Fruit fly (Drosophila melanogaster) whole organism, embryonic: ENCODE measurements around the gene CG13893.

ENCODE experiments used
- CG11085 ChIP-seq: fragments of 200-800 bp; sonication (Bioruptor generic); IDR thresholded peaks from 2 replicates; pipeline ENCODE4 v1.3.6; 2022; ENCODE audit warnings: missing biosample characterization, missing genetic modification characterization
- CG12299 ChIP-seq: fragments of 200-800 bp; sonication (Bioruptor generic); optimal IDR thresholded peaks from 2 replicates; lab custom pipeline; 2018; ENCODE audit warnings: missing biosample characterization, mild to moderate bottlenecking, missing genetic modification characterization
- CG1233 ChIP-seq: fragments of 200-800 bp; sonication (Bioruptor generic); optimal IDR thresholded peaks from 4 replicates; lab custom pipeline; 2018; ENCODE audit warnings: missing biosample characterization, mild to moderate bottlenecking, missing genetic modification characterization
- CG14050 ChIP-seq: fragments of 200-800 bp; sonication (Bioruptor generic); IDR thresholded peaks from 3 replicates; pipeline ENCODE4 v1.3.6; 2022; ENCODE audit warnings: missing biosample characterization, missing genetic modification characterization
- CG15696 ChIP-seq: fragments of 200-800 bp; sonication (Bioruptor generic); optimal IDR thresholded peaks from 2 replicates; lab custom pipeline; 2019; ENCODE audit warnings: missing biosample characterization, mild to moderate bottlenecking, missing genetic modification characterization, moderate library complexity
- CG16813 ChIP-seq: fragments of 200-800 bp; sonication (Bioruptor generic); IDR thresholded peaks from 3 replicates; pipeline ENCODE4 v1.3.6; 2022; ENCODE audit warnings: missing biosample characterization, missing genetic modification characterization; ENCODE audit not compliant: partially characterized antibody
- CG17829 ChIP-seq: fragments of 200-800 bp; optimal IDR thresholded peaks from 2 replicates; lab custom pipeline; 2019; ENCODE audit warnings: missing biosample characterization, mild to moderate bottlenecking, missing genetic modification characterization, moderate library complexity
- CG2116 ChIP-seq: fragments of 200-800 bp; sonication (Bioruptor generic); optimal IDR thresholded peaks from 3 replicates; lab custom pipeline; 2018; ENCODE audit warnings: missing biosample characterization, mild to moderate bottlenecking, missing genetic modification characterization
- CG2875 ChIP-seq: fragments of 200-800 bp; sonication (Bioruptor generic); optimal IDR thresholded peaks from 2 replicates; lab custom pipeline; 2017; ENCODE audit warnings: missing biosample characterization, mild to moderate bottlenecking, missing genetic modification characterization, missing genetic modification reagents
- CG30431 ChIP-seq: fragments of 200-800 bp; sonication (Bioruptor generic); optimal IDR thresholded peaks from 2 replicates; lab custom pipeline; 2017; ENCODE audit warnings: missing biosample characterization, missing genetic modification characterization
- CG3065 ChIP-seq: fragments of 200-800 bp; sonication (Bioruptor generic); optimal IDR thresholded peaks from 2 replicates; lab custom pipeline; 2016; ENCODE audit warnings: missing biosample characterization, missing genetic modification characterization
- CG3407 ChIP-seq: fragments of 200-800 bp; sonication (Bioruptor generic); optimal IDR thresholded peaks from 2 replicates; lab custom pipeline; 2018; ENCODE audit warnings: missing biosample characterization, mild to moderate bottlenecking, missing genetic modification characterization
- CG5180 ChIP-seq: fragments of 200-800 bp; sonication (Bioruptor generic); optimal IDR thresholded peaks from 3 replicates; lab custom pipeline; 2017; ENCODE audit warnings: missing biosample characterization, missing genetic modification characterization, mild to moderate bottlenecking, moderate library complexity, missing genetic modification reagents
- CG5953 ChIP-seq: fragments of 200-800 bp; sonication (Bioruptor generic); IDR thresholded peaks from 2 replicates; pipeline ENCODE4 v1.3.6; 2022; ENCODE audit warnings: missing biosample characterization, missing genetic modification characterization
- CG6689 ChIP-seq: fragments of 200-800 bp; sonication (Bioruptor generic); IDR thresholded peaks from 2 replicates; pipeline ENCODE4 v1.3.6; 2022; ENCODE audit warnings: missing biosample characterization, missing genetic modification characterization
- CG6765 ChIP-seq: fragments of 200-800 bp; sonication (Bioruptor generic); optimal IDR thresholded peaks from 3 replicates; lab custom pipeline; 2017; ENCODE audit warnings: missing biosample characterization, mild to moderate bottlenecking, missing genetic modification characterization
- CG7271 ChIP-seq: fragments of 200-800 bp; sonication (Bioruptor generic); optimal IDR thresholded peaks from 2 replicates; lab custom pipeline; 2018; ENCODE audit warnings: missing biosample characterization, mild to moderate bottlenecking, missing genetic modification characterization, moderate library complexity
- Doc2 ChIP-seq: fragments of 200-800 bp; sonication (Bioruptor generic); IDR thresholded peaks from 2 replicates; pipeline ENCODE4 v1.3.6; 2022; ENCODE audit warnings: missing biosample characterization, missing genetic modification characterization
- Drgx ChIP-seq: fragments of 200-800 bp; sonication (Bioruptor generic); IDR thresholded peaks from 2 replicates; pipeline ENCODE4 v1.3.6; 2022; ENCODE audit warnings: missing biosample characterization, missing genetic modification characterization
- E2f2 ChIP-seq: fragments of 200-800 bp; sonication (Bioruptor generic); IDR thresholded peaks from 2 replicates; pipeline ENCODE4 v1.3.6; 2022; ENCODE audit warnings: missing biosample characterization, missing genetic modification characterization
- H15 ChIP-seq: fragments of 200-800 bp; sonication (Bioruptor generic); IDR thresholded peaks from 3 replicates; pipeline ENCODE4 v1.3.6; 2022; ENCODE audit warnings: missing biosample characterization, missing genetic modification characterization
- HLH4C ChIP-seq: fragments of 200-800 bp; sonication (Bioruptor generic); IDR thresholded peaks from 3 replicates; pipeline ENCODE4 v1.3.6; 2022; ENCODE audit warnings: missing biosample characterization, missing genetic modification characterization; ENCODE audit not compliant: partially characterized antibody
- Hand ChIP-seq: fragments of 200-800 bp; sonication (Bioruptor generic); optimal IDR thresholded peaks from 2 replicates; lab custom pipeline; 2017; ENCODE audit warnings: mild to moderate bottlenecking, missing biosample characterization, missing genetic modification reagents, missing genetic modification characterization
- Kr ChIP-seq: fragments of 200-800 bp; sonication (Bioruptor generic); optimal IDR thresholded peaks from 2 replicates; lab custom pipeline; 2017; ENCODE audit warnings: missing biosample characterization, mild to moderate bottlenecking, missing genetic modification characterization
- Max ChIP-seq: fragments of 200-800 bp; sonication (Bioruptor generic); optimal IDR thresholded peaks from 2 replicates; lab custom pipeline; 2016; ENCODE audit warnings: missing biosample characterization, mild to moderate bottlenecking, missing genetic modification characterization
- Mrtf ChIP-seq: fragments of 200-800 bp; sonication (Bioruptor generic); IDR thresholded peaks from 3 replicates; pipeline ENCODE4 v1.3.6; 2022; ENCODE audit warnings: missing biosample characterization, missing genetic modification characterization
- Neu2 ChIP-seq: fragments of 200-800 bp; sonication (Bioruptor generic); optimal IDR thresholded peaks from 3 replicates; lab custom pipeline; 2016; ENCODE audit warnings: missing biosample characterization, missing genetic modification characterization, borderline replicate concordance
- Oaz ChIP-seq: fragments of 200-800 bp; sonication (Bioruptor generic); IDR thresholded peaks from 2 replicates; pipeline ENCODE4 v1.3.6; 2022; ENCODE audit warnings: missing biosample characterization, missing genetic modification characterization
- Sry-δ ChIP-seq: fragments of 200-800 bp; sonication (Bioruptor generic); optimal IDR thresholded peaks from 2 replicates; lab custom pipeline; 2016; ENCODE audit warnings: missing biosample characterization, missing genetic modification characterization
- Usf ChIP-seq: fragments of 200-800 bp; sonication (Bioruptor generic); optimal IDR thresholded peaks from 2 replicates; lab custom pipeline; 2017; ENCODE audit warnings: missing genotype, missing biosample characterization, missing genetic modification characterization
- aop ChIP-seq: fragments of 200-800 bp; sonication (Bioruptor generic); IDR thresholded peaks from 2 replicates; pipeline ENCODE4 v1.3.6; 2022; ENCODE audit warnings: missing biosample characterization, missing genetic modification characterization
- az2 ChIP-seq: fragments of 200-800 bp; sonication (Bioruptor generic); optimal IDR thresholded peaks from 3 replicates; lab custom pipeline; 2016; ENCODE audit warnings: missing biosample characterization, missing genetic modification characterization
- bbx ChIP-seq: fragments of 200-800 bp; sonication (Bioruptor generic); IDR thresholded peaks from 2 replicates; pipeline ENCODE4 v1.3.6; 2022; ENCODE audit warnings: missing biosample characterization, missing genetic modification characterization; ENCODE audit not compliant: partially characterized antibody
- croc ChIP-seq: fragments of 200-800 bp; sonication (Bioruptor generic); conservative IDR thresholded peaks from 3 replicates; pipeline ENCODE4 v1.3.6; 2022; ENCODE audit warnings: missing biosample characterization, missing genetic modification characterization
- crol ChIP-seq: fragments of 200-800 bp; sonication (Bioruptor generic); IDR thresholded peaks from 2 replicates; pipeline ENCODE4 v1.3.6; 2022; ENCODE audit warnings: missing biosample characterization, missing genetic modification characterization
- dmrt99B ChIP-seq: fragments of 200-800 bp; sonication (Bioruptor generic); optimal IDR thresholded peaks from 2 replicates; lab custom pipeline; 2018; ENCODE audit warnings: missing biosample characterization, mild to moderate bottlenecking, missing genetic modification characterization, moderate library complexity
- fru ChIP-seq: fragments of >200 bp; optimal IDR thresholded peaks from 2 replicates; lab custom pipeline; 2017
- her ChIP-seq: fragments of 200-800 bp; sonication (Bioruptor generic); optimal IDR thresholded peaks from 2 replicates; lab custom pipeline; 2016; ENCODE audit warnings: missing biosample characterization, missing genetic modification characterization
- lov ChIP-seq, 2 experiments: fragments of 200-800 bp in 1 of 2; fragments of >200 bp in 1 of 2; sonication (Bioruptor generic) in 1 of 2; IDR thresholded peaks in 1 of 2; optimal IDR thresholded peaks in 1 of 2; 2 replicates in 1 of 2; 3 replicates in 1 of 2; pipeline versions ENCODE4 v1.3.6 to Lab custom; 2017 to 2022; ENCODE audit warnings: missing biosample characterization in 1 of 2, missing genetic modification characterization in 1 of 2
- nom ChIP-seq: fragments of 200-800 bp; sonication (Bioruptor generic); optimal IDR thresholded peaks from 2 replicates; lab custom pipeline; 2017; ENCODE audit warnings: missing biosample characterization, missing genetic modification characterization, mild to moderate bottlenecking, moderate library complexity, missing genetic modification reagents
- org-1 ChIP-seq: fragments of 200-800 bp; sonication (Bioruptor generic); optimal IDR thresholded peaks from 2 replicates; lab custom pipeline; 2017; ENCODE audit warnings: missing biosample characterization, missing genetic modification characterization
- p53 ChIP-seq: fragments of 200-800 bp; sonication (Bioruptor generic); optimal IDR thresholded peaks from 2 replicates; lab custom pipeline; 2016; ENCODE audit warnings: missing biosample characterization, missing genetic modification characterization
- sna ChIP-seq: fragments of 200-800 bp; sonication (Bioruptor generic); IDR thresholded peaks from 2 replicates; pipeline ENCODE4 v1.3.6; 2022; ENCODE audit warnings: missing biosample characterization, missing genetic modification characterization; ENCODE audit not compliant: partially characterized antibody
- trh ChIP-seq: fragments of 200-800 bp; sonication (Bioruptor generic); optimal IDR thresholded peaks from 2 replicates; lab custom pipeline; 2016; ENCODE audit warnings: missing biosample characterization, missing genetic modification characterization
- tx ChIP-seq: fragments of 200-800 bp; sonication (Bioruptor generic); optimal IDR thresholded peaks from 2 replicates; lab custom pipeline; 2016; ENCODE audit warnings: missing biosample characterization, missing genetic modification characterization
- unc-4 ChIP-seq: fragments of 200-800 bp; sonication (Bioruptor generic); IDR thresholded peaks from 2 replicates; pipeline ENCODE4 v1.3.6; 2022; ENCODE audit warnings: missing biosample characterization, missing genetic modification characterization; ENCODE audit not compliant: partially characterized antibody
- zen ChIP-seq: fragments of 200-800 bp; sonication (Bioruptor generic); optimal IDR thresholded peaks from 3 replicates; lab custom pipeline; 2018; ENCODE audit warnings: missing biosample characterization, mild to moderate bottlenecking, missing genetic modification characterization, moderate library complexity

The CG13893 gene

DNA sequence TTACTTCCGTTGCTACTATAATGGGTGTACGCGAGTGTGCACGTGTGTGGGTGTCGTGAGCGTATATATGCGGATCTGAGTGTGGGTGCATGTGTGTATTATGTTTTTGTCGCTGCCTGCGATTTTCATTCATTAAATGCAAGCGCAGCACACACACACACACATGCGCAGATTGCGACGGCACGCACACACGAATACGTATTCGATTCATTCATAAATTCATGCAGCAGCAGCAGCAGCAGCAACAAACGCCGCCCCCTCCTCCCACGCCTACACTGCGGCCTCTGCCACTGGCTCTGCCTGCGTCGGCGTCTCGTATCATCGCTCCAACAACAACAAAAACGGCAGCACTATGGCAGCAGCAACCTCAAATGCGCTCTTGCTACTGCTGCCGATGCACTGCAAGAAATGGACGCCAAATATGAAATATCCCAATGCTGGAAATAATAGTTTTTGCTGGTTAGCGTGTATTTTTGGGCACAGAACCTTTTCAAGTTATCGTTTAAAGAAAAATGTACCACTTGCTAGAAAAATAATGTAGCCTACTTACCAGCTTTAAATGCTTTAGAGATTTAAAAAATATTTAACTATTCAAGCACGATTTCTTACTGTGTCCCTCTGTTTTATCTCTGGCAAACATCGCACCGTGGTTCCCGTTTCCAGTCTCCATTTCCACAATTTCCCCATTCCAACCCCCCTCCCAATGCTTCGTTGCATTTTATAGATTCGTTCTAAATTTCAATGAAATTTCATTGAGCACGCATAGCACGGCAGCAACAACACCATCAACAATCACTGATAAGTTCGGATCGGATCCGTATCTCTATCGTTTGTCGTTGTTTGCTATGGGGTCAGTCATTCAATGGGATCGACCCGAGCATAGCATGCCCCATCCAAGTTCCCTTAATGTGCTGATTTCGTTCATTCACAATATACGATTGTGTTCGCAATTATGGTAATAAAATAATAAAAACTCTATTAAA, 29.8 kb upstream of the CG13893 start (continued):
- peak; percentile 34; the same call in 1 of the 2 replicates for TF ChIP-seq crol (GFP tag; lab: Robert Waterston, UW)
- peak; percentile 58 for TF ChIP-seq CG5180 (GFP tag; lab: Kevin White, UChicago)
- TF ChIP-seq her, result peak; percentile 71
- TF ChIP-seq CG2116 (GFP tag; lab: Kevin White, UChicago), result peak; percentile 29
- peak; percentile 45 for TF ChIP-seq aop (GFP tag; lab: Robert Waterston, UW)
- peak; percentile 73 for TF ChIP-seq CG3065
- peak; percentile 78 for TF ChIP-seq CG5953 (GFP tag; lab: Robert Waterston, UW)
- peak; percentile 79 for TF ChIP-seq org-1 (GFP tag; lab: Kevin White, UChicago)
- peak; percentile 91 for TF ChIP-seq CG3407 (GFP tag; lab: Kevin White, UChicago)
- peak; percentile 91 for TF ChIP-seq CG2875 (GFP tag; lab: Kevin White, UChicago)
- 0 out of 3 replicates have a peak, but pooled peaks have one; percentile 28 for TF ChIP-seq CG16813 (GFP tag; lab: Robert Waterston, UW)
- TF ChIP-seq Sry-δ (GFP tag; lab: Kevin White, UChicago), result peak; percentile 49
- peak; percentile 83 for TF ChIP-seq H15 (GFP tag; lab: Robert Waterston, UW)
- TF ChIP-seq tx (GFP tag; lab: Kevin White, UChicago), result peak; percentile 54
- TF ChIP-seq CG6689, result peak; percentile 89
- TF ChIP-seq croc (GFP tag; lab: Robert Waterston, UW), result peak; percentile 88
- peak; percentile 63 for TF ChIP-seq Max (GFP tag; lab: Kevin White, UChicago)
- peak; percentile 87 for TF ChIP-seq az2
- peak; percentile 65 for TF ChIP-seq trh (GFP tag; lab: Kevin White, UChicago)
- TF ChIP-seq CG17829 (tag; lab: Kevin White, UChicago), result peak; percentile 90
- peak; percentile 5; the same call in 1 of the 2 replicates for TF ChIP-seq Oaz (GFP tag; lab: Robert Waterston, UW)
- TF ChIP-seq p53, result peak; percentile 70
- peak; percentile 89 for TF ChIP-seq CG30431 (GFP tag; lab: Kevin White, UChicago)
- no peak for TF ChIP-seq bbx (GFP tag; lab: Robert Waterston, UW)
- peak; percentile 56 for TF ChIP-seq Usf
- TF ChIP-seq Hand, result no peak
- no peak for TF ChIP-seq lov (optimal IDR thresholded peaks at IDR 0.05; lab: Kevin White, UChicago)
- TF ChIP-seq lov (GFP tag; IDR thresholded peaks at IDR 0.05; lab: Robert Waterston, UW), result peak; percentile 49; the same call in 1 of the 3 replicates
- TF ChIP-seq HLH4C, result no peak
- no peak for TF ChIP-seq fru (lab: Kevin White, UChicago)
- TF ChIP-seq CG12299 (tag; lab: Kevin White, UChicago), result peak; percentile 37
- TF ChIP-seq CG11085 (GFP tag; lab: Robert Waterston, UW), result no peak
- TF ChIP-seq nom (GFP tag; lab: Kevin White, UChicago), result no peak
- TF ChIP-seq sna (GFP tag; lab: Robert Waterston, UW), result no peak
- TF ChIP-seq E2f2 (GFP tag; lab: Robert Waterston, UW), result peak; percentile 59; the same call in 1 of the 2 replicates
- TF ChIP-seq CG14050, result peak; percentile 64; the same call in 2 of the 3 replicates
- TF ChIP-seq Doc2 (GFP tag; lab: Robert Waterston, UW), result no peak
- TF ChIP-seq CG7271 (tag; lab: Kevin White, UChicago), result no peak
- TF ChIP-seq zen (tag; lab: Kevin White, UChicago), result peak; percentile 15
- TF ChIP-seq dmrt99B (tag; lab: Kevin White, UChicago), result peak; percentile 84
- TF ChIP-seq Kr (GFP tag; lab: Kevin White, UChicago), result peak; percentile 13
- TF ChIP-seq CG1233 (GFP tag; lab: Kevin White, UChicago), result peak; percentile 71
- peak; percentile 83 for TF ChIP-seq Mrtf (GFP tag; lab: Robert Waterston, UW)
- no peak for TF ChIP-seq unc-4 (GFP tag; lab: Robert Waterston, UW)
- TF ChIP-seq Drgx (GFP tag; lab: Robert Waterston, UW), result peak; percentile 87
- TF ChIP-seq CG6765 (GFP tag; lab: Kevin White, UChicago), result peak; percentile 11
- peak; percentile 81 for TF ChIP-seq CG15696 (tag; lab: Kevin White, UChicago)
- TF ChIP-seq Neu2, result no peak
